Worm (Caenorhabditis elegans) whole organism, L2 larva: ENCODE results near the gene F19B10.13.

ENCODE experiments used
- F13H6.1 ChIP-seq: sonication (generic microtip); optimal IDR thresholded peaks from 2 replicates; lab custom pipeline; 2016; ENCODE audit warnings: missing genetic modification characterization, missing compliant biosample characterization
- Y55F3AM.14 ChIP-seq: fragments of 200-800 bp; sonication (Bioruptor generic); optimal IDR thresholded peaks from 2 replicates; lab custom pipeline; 2018; ENCODE audit warnings: mild to moderate bottlenecking, missing genetic modification characterization, missing compliant biosample characterization
- ZK546.5 ChIP-seq: sonication (generic microtip); optimal IDR thresholded peaks from 2 replicates; lab custom pipeline; 2017; ENCODE audit warnings: missing biosample characterization, missing genetic modification characterization
- ama-1 ChIP-seq: fragments of 150-350 bp; optimal IDR thresholded peaks from 2 replicates; lab custom pipeline; 2018; ENCODE audit warnings: inconsistent platforms
- blmp-1 ChIP-seq: sonication (generic microtip); optimal IDR thresholded peaks from 2 replicates; lab custom pipeline; 2017; ENCODE audit warnings: missing genetic modification characterization, mild to moderate bottlenecking, missing compliant biosample characterization, antibody characterized with exemption, moderate library complexity; ENCODE audit not compliant: insufficient read depth
- ceh-16 ChIP-seq: fragments of 150-350 bp; optimal IDR thresholded peaks from 2 replicates; lab custom pipeline; 2014; ENCODE audit warnings: missing biosample characterization, missing genetic modification characterization
- ceh-82 ChIP-seq: fragments of 150-350 bp; optimal IDR thresholded peaks from 2 replicates; lab custom pipeline; 2014; ENCODE audit warnings: missing biosample characterization, missing genetic modification characterization
- dmd-4 ChIP-seq: sonication (generic microtip); optimal IDR thresholded peaks from 2 replicates; lab custom pipeline; 2017; ENCODE audit warnings: missing biosample characterization, missing genetic modification characterization
- egl-27 ChIP-seq: sonication (generic microtip); optimal IDR thresholded peaks from 3 replicates; lab custom pipeline; 2017; ENCODE audit warnings: missing biosample characterization, missing genetic modification reagents, missing genetic modification characterization
- elt-1 ChIP-seq: fragments of 150-350 bp; optimal IDR thresholded peaks from 2 replicates; lab custom pipeline; 2014; ENCODE audit warnings: missing biosample characterization, missing genetic modification characterization
- fos-1 ChIP-seq: fragments of 150-350 bp; optimal IDR thresholded peaks from 2 replicates; lab custom pipeline; 2014; ENCODE audit warnings: missing biosample characterization, missing genetic modification characterization
- lin-13 ChIP-seq: fragments of 150-350 bp; optimal IDR thresholded peaks from 2 replicates; lab custom pipeline; 2014; ENCODE audit warnings: missing biosample characterization, missing genetic modification reagents, missing genetic modification characterization
- lin-39 ChIP-seq: fragments of 150-350 bp; optimal IDR thresholded peaks from 2 replicates; lab custom pipeline; 2014; ENCODE audit warnings: missing biosample characterization, missing genetic modification reagents, missing genetic modification characterization
- mab-5 ChIP-seq: fragments of 150-350 bp; optimal IDR thresholded peaks from 2 replicates; lab custom pipeline; 2014; ENCODE audit warnings: missing biosample characterization, missing genetic modification characterization
- mdl-1 ChIP-seq, 2 experiments: fragments of 150-350 bp in 1 of 2; sonication (generic microtip) in 1 of 2; optimal IDR thresholded peaks; 2 replicates each; lab custom pipeline; 2017; ENCODE audit warnings: missing biosample characterization in 2 of 2, missing genetic modification characterization in 2 of 2
- nhr-10 ChIP-seq: sonication (generic microtip); optimal IDR thresholded peaks from 2 replicates; lab custom pipeline; 2017; ENCODE audit warnings: missing biosample characterization, missing genetic modification characterization
- nhr-11 ChIP-seq: fragments of 150-350 bp; optimal IDR thresholded peaks from 2 replicates; lab custom pipeline; 2014; ENCODE audit warnings: missing biosample characterization, missing genetic modification characterization
- nhr-12 ChIP-seq: fragments of 150-350 bp; optimal IDR thresholded peaks from 2 replicates; lab custom pipeline; 2014; ENCODE audit warnings: missing biosample characterization, missing genetic modification characterization
- nhr-129 ChIP-seq: fragments of 150-350 bp; optimal IDR thresholded peaks from 2 replicates; lab custom pipeline; 2014; ENCODE audit warnings: missing biosample characterization, missing genetic modification characterization
- nhr-25 ChIP-seq: fragments of 150-350 bp; sonication (generic microtip); optimal IDR thresholded peaks from 3 replicates; lab custom pipeline; 2014; ENCODE audit warnings: missing biosample characterization, missing genetic modification characterization
- nhr-6 ChIP-seq: fragments of 150-350 bp; optimal IDR thresholded peaks from 2 replicates; lab custom pipeline; 2014; ENCODE audit warnings: missing biosample characterization, missing genetic modification characterization
- nhr-77 ChIP-seq: fragments of 150-350 bp; optimal IDR thresholded peaks from 2 replicates; lab custom pipeline; 2014; ENCODE audit warnings: missing biosample characterization, missing genetic modification characterization
- peb-1 ChIP-seq: fragments of 150-350 bp; optimal IDR thresholded peaks from 2 replicates; lab custom pipeline; 2014; ENCODE audit warnings: missing biosample characterization, missing genetic modification characterization
- sma-3 ChIP-seq: sonication (generic microtip); optimal IDR thresholded peaks from 2 replicates; lab custom pipeline; 2016; ENCODE audit warnings: missing genetic modification reagents, missing genetic modification characterization, missing compliant biosample characterization
- sma-9 ChIP-seq, 2 experiments: fragments of 150-350 bp in 1 of 2; sonication (generic microtip) in 1 of 2; optimal IDR thresholded peaks; 2 replicates each; lab custom pipeline; 2014 to 2016; ENCODE audit warnings: missing genetic modification characterization in 2 of 2, mild to moderate bottlenecking in 1 of 2, missing biosample characterization in 1 of 2, missing compliant biosample characterization in 1 of 2, missing genetic modification reagents in 1 of 2, moderate library complexity in 1 of 2
- unc-39 ChIP-seq: fragments of 150-350 bp; optimal IDR thresholded peaks from 2 replicates; lab custom pipeline; 2014; ENCODE audit warnings: missing biosample characterization, missing genetic modification characterization
- unc-55 ChIP-seq: fragments of 150-350 bp; sonication (generic microtip); optimal IDR thresholded peaks from 3 replicates; lab custom pipeline; 2014; ENCODE audit warnings: missing biosample characterization, missing genetic modification reagents, missing genetic modification characterization
- ztf-1 ChIP-seq: fragments of 200-800 bp; sonication (Bioruptor generic); conservative IDR thresholded peaks from 2 replicates; pipeline ENCODE4 v1.3.6; 2022; ENCODE audit warnings: missing genetic modification characterization, missing compliant biosample characterization
- ztf-11 ChIP-seq: sonication (generic microtip); optimal IDR thresholded peaks from 2 replicates; lab custom pipeline; 2017; ENCODE audit warnings: missing biosample characterization, missing genetic modification characterization

The F19B10.13 gene

ce11 chrII:3669315-3669714, 7.2 kb downstream of the F19B10.13 start, which contains the start of gene srx-97:
Gene srx-97 (minus strand): TSS chrII:3669415.
- no peak for TF ChIP-seq mab-5 (tag; lab: Kevin White, UChicago)
- no peak for TF ChIP-seq ZK546.5 (tag; lab: Kevin White, UChicago)
- no peak for TF ChIP-seq ama-1
- no peak for TF ChIP-seq dmd-4 (tag; lab: Kevin White, UChicago)
- TF ChIP-seq fos-1 (tag; lab: Kevin White, UChicago): no peak
- TF ChIP-seq F13H6.1 (tag; lab: Kevin White, UChicago): no peak
- no peak for TF ChIP-seq nhr-25 (tag; lab: Kevin White, UChicago)

ce11 chrII:3670956-3671355, 8.9 kb downstream of the F19B10.13 start, which contains the start of gene srx-98:
Gene srx-98 (minus strand): TSS chrII:3671056.
- TF ChIP-seq sma-9 (GFP tag; optimal IDR thresholded peaks at IDR 0.05; lab: Kevin White, UChicago) (no peak), sma-9 (tag; optimal IDR thresholded peaks at IDR 0.05; lab: Kevin White, UChicago) (no peak), unc-39 (tag; lab: Kevin White, UChicago) (no peak), peb-1 (tag; lab: Kevin White, UChicago) (no peak)

ce11 chrII:3673493-3673892, 11.4 kb downstream of the F19B10.13 start, which contains the start of gene sea-1:
Gene sea-1 (minus strand): TSS chrII:3673593.
- TF ChIP-seq elt-1 (tag; lab: Kevin White, UChicago) (no peak), unc-55 (GFP tag; lab: Kevin White, UChicago) (no peak), dmd-4 (tag; lab: Kevin White, UChicago) (no peak), sma-3 (GFP tag; lab: Kevin White, UChicago) (no peak)
- TF ChIP-seq, all 48 proteins: peak for 0

- TF ChIP-seq nhr-77 (no peak), lin-13 (GFP tag; lab: Kevin White, UChicago) (no peak), fos-1 (tag; lab: Kevin White, UChicago) (no peak), nhr-6 (no peak), nhr-10 (tag; lab: Kevin White, UChicago) (no peak)
Observed at ce11 chrII:3675176-3675575, 13.1 kb downstream of the F19B10.13 start, which contains the start of gene F19B10.2. Gene F19B10.2 (plus strand): TSS chrII:3675476.

ce11 chrII:3678978-3679377, 16.9 kb downstream of the F19B10.13 start:
- TF ChIP-seq sma-3 (GFP tag; lab: Kevin White, UChicago): no peak
- TF ChIP-seq blmp-1 (tag; lab: Kevin White, UChicago): no peak
- no peak for TF ChIP-seq nhr-129 (tag; lab: Kevin White, UChicago)
- TF ChIP-seq fos-1 (tag; lab: Kevin White, UChicago): no peak
- TF ChIP-seq nhr-12 (tag; lab: Kevin White, UChicago): no peak
- no peak for TF ChIP-seq Y55F3AM.14 (GFP tag; lab: Kevin White, UChicago)
- no peak for TF ChIP-seq dmd-4 (tag; lab: Kevin White, UChicago)
- TF ChIP-seq egl-27: no peak
- no peak for TF ChIP-seq nhr-25 (tag; lab: Kevin White, UChicago)
- no peak for TF ChIP-seq ztf-1 (GFP tag; lab: Robert Waterston, UW)
- TF ChIP-seq nhr-11 (tag; lab: Kevin White, UChicago): no peak
- no peak for TF ChIP-seq lin-39 (tag; lab: Kevin White, UChicago)
- no peak for TF ChIP-seq nhr-10 (tag; lab: Kevin White, UChicago)
- no peak for TF ChIP-seq ceh-82 (tag; lab: Kevin White, UChicago)
- no peak for TF ChIP-seq mdl-1 (tag; optimal IDR thresholded peaks at IDR 0.05; lab: Kevin White, UChicago)
- TF ChIP-seq nhr-77: no peak
- no peak for TF ChIP-seq ztf-11 (tag; lab: Kevin White, UChicago)
- no peak for TF ChIP-seq ceh-16 (tag; lab: Kevin White, UChicago)
- TF ChIP-seq sma-9 (GFP tag; optimal IDR thresholded peaks at IDR 0.05; lab: Kevin White, UChicago): no peak
- no peak for TF ChIP-seq sma-9 (tag; optimal IDR thresholded peaks at IDR 0.05; lab: Kevin White, UChicago)
- no peak for TF ChIP-seq unc-39 (tag; lab: Kevin White, UChicago)

ce11 chrII:3680366-3680765, 18.3 kb downstream of the F19B10.13 start:
- TF ChIP-seq fos-1 (tag; lab: Kevin White, UChicago): no peak
- no peak for TF ChIP-seq ceh-82 (tag; lab: Kevin White, UChicago)
- TF ChIP-seq lin-13 (GFP tag; lab: Kevin White, UChicago): no peak
- no peak for TF ChIP-seq nhr-25 (tag; lab: Kevin White, UChicago)
- TF ChIP-seq, all 48 proteins: peak for 0
